Worm (Caenorhabditis elegans) whole organism, L4 larva: ENCODE data around the gene spp-3.

Experiments used
- D1046.2 ChIP-seq: fragments of 200-800 bp; sonication (Bioruptor generic); IDR thresholded peaks from 2 replicates; pipeline ENCODE4 v1.3.6; 2022; ENCODE audit warnings: missing genetic modification characterization, missing compliant biosample characterization
- F44E2.7 ChIP-seq: fragments of 200-800 bp; sonication (Bioruptor generic); IDR thresholded peaks from 2 replicates; pipeline ENCODE4 v2.1.2; 2022; ENCODE audit warnings: missing genetic modification characterization, missing compliant biosample characterization
- T20F7.1 ChIP-seq: fragments of 200-800 bp; sonication (Bioruptor generic); optimal IDR thresholded peaks from 2 replicates; lab custom pipeline; 2018; ENCODE audit warnings: mild to moderate bottlenecking, missing genetic modification characterization, missing compliant biosample characterization
- Y75B8A.6 ChIP-seq: fragments of 200-800 bp; sonication (Bioruptor generic); IDR thresholded peaks from 2 replicates; pipeline ENCODE4 v1.3.6; 2022; ENCODE audit warnings: missing genetic modification reagents, missing genetic modification characterization, missing compliant biosample characterization
- aly-2 ChIP-seq: sonication (generic microtip); optimal IDR thresholded peaks from 2 replicates; lab custom pipeline; 2018; ENCODE audit warnings: missing biosample characterization, missing genetic modification characterization
- ama-1 ChIP-seq: fragments of 150-350 bp; optimal IDR thresholded peaks from 2 replicates; lab custom pipeline; 2014; ENCODE audit warnings: inconsistent platforms, mixed read lengths
- arid-1 ChIP-seq: fragments of 200-800 bp; sonication (Bioruptor generic); conservative IDR thresholded peaks from 2 replicates; pipeline ENCODE4 v1.3.6; 2022; ENCODE audit warnings: missing genetic modification reagents, missing genetic modification characterization, missing compliant biosample characterization
- ces-1 ChIP-seq: fragments of 150-350 bp; sonication (generic microtip); optimal IDR thresholded peaks from 4 replicates; lab custom pipeline; 2014; ENCODE audit warnings: missing biosample characterization, missing genetic modification reagents, missing genetic modification characterization
- cey-2 ChIP-seq: sonication (generic microtip); optimal IDR thresholded peaks from 3 replicates; lab custom pipeline; 2017; ENCODE audit warnings: missing genetic modification characterization, mild to moderate bottlenecking, missing compliant biosample characterization, antibody characterized with exemption, borderline replicate concordance; ENCODE audit not compliant: insufficient read depth
- ctbp-1 ChIP-seq: fragments of 200-800 bp; sonication (Bioruptor generic); IDR thresholded peaks from 2 replicates; pipeline ENCODE4 v1.3.6; 2022; ENCODE audit warnings: missing genetic modification reagents, missing genetic modification characterization, missing compliant biosample characterization
- daf-12 ChIP-seq: fragments of 150-350 bp; optimal IDR thresholded peaks from 2 replicates; lab custom pipeline; 2014; ENCODE audit warnings: missing biosample characterization, missing genetic modification reagents, missing genetic modification characterization
- dmd-6 ChIP-seq: fragments of 200-800 bp; sonication (Bioruptor generic); IDR thresholded peaks from 2 replicates; pipeline ENCODE4 v1.3.6; 2022; ENCODE audit warnings: missing genetic modification reagents, missing genetic modification characterization, missing compliant biosample characterization
- dmd-8 ChIP-seq: fragments of 200-800 bp; sonication (Bioruptor generic); IDR thresholded peaks from 2 replicates; pipeline ENCODE4 v1.3.6; 2022; ENCODE audit warnings: missing genetic modification characterization, missing compliant biosample characterization
- egl-27 ChIP-seq: sonication (generic microtip); optimal IDR thresholded peaks from 3 replicates; lab custom pipeline; 2017; ENCODE audit warnings: missing biosample characterization, missing genetic modification reagents, missing genetic modification characterization
- egl-43 ChIP-seq: fragments of 200-800 bp; sonication (Bioruptor generic); IDR thresholded peaks from 2 replicates; pipeline ENCODE4 v1.3.6; 2022; ENCODE audit warnings: missing genetic modification reagents, missing genetic modification characterization, missing compliant biosample characterization
- fkh-10 ChIP-seq: fragments of 150-350 bp; optimal IDR thresholded peaks from 2 replicates; lab custom pipeline; 2014; ENCODE audit warnings: missing biosample characterization, missing genetic modification reagents, missing genetic modification characterization
- gei-8 ChIP-seq: fragments of 200-800 bp; sonication (Bioruptor generic); optimal IDR thresholded peaks from 2 replicates; lab custom pipeline; 2018; ENCODE audit warnings: mild to moderate bottlenecking, missing genetic modification characterization, missing compliant biosample characterization
- hlh-11 ChIP-seq: fragments of 200-800 bp; sonication (Bioruptor generic); optimal IDR thresholded peaks from 2 replicates; lab custom pipeline; 2018; ENCODE audit warnings: mild to moderate bottlenecking, missing genetic modification characterization, missing compliant biosample characterization
- hlh-30 ChIP-seq: sonication (generic microtip); optimal IDR thresholded peaks from 2 replicates; lab custom pipeline; 2017; ENCODE audit warnings: antibody characterized with exemption, mild to moderate bottlenecking, missing genetic modification characterization, missing compliant biosample characterization; ENCODE audit not compliant: insufficient read depth
- jun-1 ChIP-seq: fragments of 150-350 bp; optimal IDR thresholded peaks from 2 replicates; lab custom pipeline; 2014; ENCODE audit warnings: missing biosample characterization, missing genetic modification reagents, missing genetic modification characterization
- lin-13 ChIP-seq: fragments of 150-350 bp; optimal IDR thresholded peaks from 2 replicates; lab custom pipeline; 2014; ENCODE audit warnings: missing biosample characterization, missing genetic modification reagents, missing genetic modification characterization
- lin-15B ChIP-seq: fragments of 150-350 bp; sonication (generic microtip); optimal IDR thresholded peaks from 3 replicates; lab custom pipeline; 2014; ENCODE audit warnings: missing biosample characterization, missing genetic modification characterization
- lin-39 ChIP-seq: fragments of 150-350 bp; optimal IDR thresholded peaks from 2 replicates; lab custom pipeline; 2014; ENCODE audit warnings: missing biosample characterization, missing genetic modification reagents, missing genetic modification characterization
- madf-5 ChIP-seq, 2 experiments: fragments of 200-800 bp; sonication (Bioruptor generic); IDR thresholded peaks; 2 replicates each; pipeline ENCODE4 v1.3.6; 2022; ENCODE audit warnings: missing compliant biosample characterization in 2 of 2, missing genetic modification characterization in 2 of 2
- madf-9 ChIP-seq: fragments of 200-800 bp; sonication (Bioruptor generic); conservative IDR thresholded peaks from 2 replicates; pipeline ENCODE4 v1.3.6; 2022; ENCODE audit warnings: missing genetic modification reagents, missing genetic modification characterization, missing compliant biosample characterization
- mdl-1 ChIP-seq, 2 experiments: fragments of 150-350 bp in 1 of 2; sonication (generic microtip) in 1 of 2; optimal IDR thresholded peaks; 2 replicates each; lab custom pipeline; 2014 to 2017; ENCODE audit warnings: missing biosample characterization in 2 of 2, missing genetic modification characterization in 2 of 2
- mdt-29 ChIP-seq: fragments of 200-800 bp; sonication (Bioruptor generic); IDR thresholded peaks from 2 replicates; pipeline ENCODE4 v1.3.6; 2022; ENCODE audit warnings: missing genetic modification reagents, missing genetic modification characterization, missing compliant biosample characterization
- mep-1 ChIP-seq: fragments of 150-350 bp; sonication (generic microtip); optimal IDR thresholded peaks from 3 replicates; lab custom pipeline; 2014; ENCODE audit warnings: missing biosample characterization, missing genetic modification characterization
- mes-2 ChIP-seq: sonication (generic microtip); optimal IDR thresholded peaks from 2 replicates; lab custom pipeline; 2016; ENCODE audit warnings: missing genotype, mild to moderate bottlenecking, missing genetic modification characterization, missing compliant biosample characterization; ENCODE audit not compliant: poor library complexity, severe bottlenecking
- mxl-2 ChIP-seq: fragments of 200-800 bp; sonication (Bioruptor generic); conservative IDR thresholded peaks from 2 replicates; pipeline ENCODE4 v1.3.6; 2022; ENCODE audit warnings: missing genetic modification reagents, missing genetic modification characterization, missing compliant biosample characterization
- mxl-3 ChIP-seq: fragments of 200-800 bp; sonication (Bioruptor generic); optimal IDR thresholded peaks from 2 replicates; lab custom pipeline; 2018; ENCODE audit warnings: mild to moderate bottlenecking, missing genetic modification characterization, missing compliant biosample characterization
- nhr-10 ChIP-seq: fragments of 150-350 bp; optimal IDR thresholded peaks from 2 replicates; lab custom pipeline; 2014; ENCODE audit warnings: missing biosample characterization, missing genetic modification characterization
- nhr-102 ChIP-seq: sonication (generic microtip); optimal IDR thresholded peaks from 2 replicates; lab custom pipeline; 2016; ENCODE audit warnings: mild to moderate bottlenecking, missing genetic modification characterization, moderate library complexity, missing compliant biosample characterization
- nhr-25 ChIP-seq: sonication (generic microtip); optimal IDR thresholded peaks from 2 replicates; lab custom pipeline; 2017; ENCODE audit warnings: missing genetic modification characterization, mild to moderate bottlenecking, missing compliant biosample characterization, antibody characterized with exemption, moderate library complexity, borderline replicate concordance; ENCODE audit not compliant: insufficient read depth
- nhr-28 ChIP-seq: fragments of 150-350 bp; optimal IDR thresholded peaks from 2 replicates; lab custom pipeline; 2014; ENCODE audit warnings: missing biosample characterization, missing genetic modification characterization
- nhr-42 ChIP-seq: fragments of 200-800 bp; sonication (Bioruptor generic); IDR thresholded peaks from 2 replicates; pipeline ENCODE4 v1.3.6; 2022; ENCODE audit warnings: missing genetic modification characterization, missing compliant biosample characterization
- nhr-48 ChIP-seq: sonication (generic microtip); optimal IDR thresholded peaks from 2 replicates; lab custom pipeline; 2016; ENCODE audit warnings: mild to moderate bottlenecking, missing genetic modification characterization, missing compliant biosample characterization
- nhr-76 ChIP-seq: fragments of 150-350 bp; optimal IDR thresholded peaks from 2 replicates; lab custom pipeline; 2014; ENCODE audit warnings: missing biosample characterization, missing genetic modification characterization
- nhr-77 ChIP-seq: fragments of 150-350 bp; optimal IDR thresholded peaks from 2 replicates; lab custom pipeline; 2014; ENCODE audit warnings: missing biosample characterization, missing genetic modification characterization
- php-3 ChIP-seq: fragments of 200-800 bp; sonication (Bioruptor generic); IDR thresholded peaks from 2 replicates; pipeline ENCODE4 v1.3.6; 2022; ENCODE audit warnings: missing genetic modification reagents, missing genetic modification characterization, missing compliant biosample characterization
- skn-1 ChIP-seq: fragments of 150-350 bp; optimal IDR thresholded peaks from 2 replicates; lab custom pipeline; 2014; ENCODE audit warnings: missing biosample characterization, missing genetic modification characterization
- snpc-4 ChIP-seq: fragments of 150-350 bp; optimal IDR thresholded peaks from 2 replicates; lab custom pipeline; 2014; ENCODE audit warnings: missing biosample characterization, missing genetic modification characterization
- tag-97 ChIP-seq: fragments of 200-800 bp; sonication (Bioruptor generic); IDR thresholded peaks from 2 replicates; pipeline ENCODE4 v1.3.6; 2022; ENCODE audit warnings: missing genetic modification characterization, missing compliant biosample characterization
- tra-1 ChIP-seq: fragments of 200-800 bp; sonication (Bioruptor generic); IDR thresholded peaks from 2 replicates; pipeline ENCODE4 v1.3.6; 2022; ENCODE audit warnings: missing genetic modification reagents, missing genetic modification characterization, missing compliant biosample characterization
- unc-130 ChIP-seq: sonication (generic microtip); optimal IDR thresholded peaks from 2 replicates; lab custom pipeline; 2016; ENCODE audit warnings: missing genetic modification reagents, missing genetic modification characterization, missing compliant biosample characterization
- unc-62 ChIP-seq, 3 experiments: fragments of 150-350 bp in 1 of 3; sonication (generic microtip); optimal IDR thresholded peaks in 2 of 3; peaks in 1 of 3; 1 replicate in 1 of 3; 2 replicates in 2 of 3; lab custom pipeline; 2014 to 2017; ENCODE audit warnings: missing biosample characterization in 3 of 3, missing genetic modification characterization in 3 of 3, missing genetic modification reagents in 3 of 3, missing genotype in 1 of 3
- vab-7 ChIP-seq: fragments of 200-800 bp; sonication (Bioruptor generic); IDR thresholded peaks from 2 replicates; pipeline ENCODE4 v1.3.6; 2022; ENCODE audit warnings: missing genetic modification reagents, missing genetic modification characterization, missing compliant biosample characterization
- ztf-11 ChIP-seq: fragments of 150-350 bp; optimal IDR thresholded peaks from 2 replicates; lab custom pipeline; 2014; ENCODE audit warnings: missing biosample characterization, missing genetic modification characterization
- ztf-7 ChIP-seq: fragments of 150-350 bp; optimal IDR thresholded peaks from 2 replicates; lab custom pipeline; 2014; ENCODE audit warnings: missing biosample characterization, missing genetic modification characterization

Gene spp-3

DNA sequence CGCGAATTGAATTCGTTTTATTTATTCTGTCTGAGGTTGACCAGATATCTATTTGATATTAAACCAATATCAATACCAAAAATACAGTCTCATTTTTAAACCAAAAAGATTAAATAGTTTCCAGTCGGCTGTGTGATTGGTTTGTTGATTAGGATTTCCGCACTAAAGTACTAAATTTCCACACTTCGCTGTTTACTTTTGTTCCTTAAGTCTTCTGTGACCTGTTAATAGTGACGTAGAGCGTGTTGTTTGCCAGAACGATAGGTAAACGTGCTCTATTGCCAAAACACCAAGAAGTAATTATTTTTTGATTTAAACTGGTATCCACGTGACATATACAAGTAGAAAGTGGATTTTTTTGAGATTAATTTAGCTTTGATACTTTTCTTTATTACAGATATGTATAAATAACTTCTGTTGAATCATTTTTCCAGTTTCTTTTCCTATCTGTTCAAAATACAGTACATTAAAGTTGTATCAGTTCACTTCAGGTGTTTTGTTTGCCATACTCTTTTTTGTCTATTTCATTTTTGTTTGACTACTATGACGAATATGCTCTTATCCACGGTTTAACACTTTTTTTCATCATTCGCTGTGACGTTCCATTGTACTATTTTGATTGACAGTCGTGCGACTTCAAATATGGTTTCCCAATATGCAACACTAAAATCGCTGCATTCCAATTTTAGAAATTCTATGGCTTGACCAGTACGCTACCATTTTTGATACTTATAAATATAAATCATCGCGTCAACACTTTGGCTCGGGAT, 24.1 kb downstream of the spp-3 start:
- TF ChIP-seq mdl-1 (tag; optimal IDR thresholded peaks at IDR 0.05; lab: Kevin White, UChicago) (no peak), arid-1 (GFP tag; lab: Robert Waterston, UW) (no peak), T20F7.1 (GFP tag; lab: Kevin White, UChicago) (peak; percentile 21), vab-7 (GFP tag; lab: Robert Waterston, UW) (no peak), ztf-11 (tag; lab: Kevin White, UChicago) (no peak), mes-2 (no peak), nhr-42 (no peak), nhr-28 (tag; lab: Kevin White, UChicago) (no peak), aly-2 (no peak), nhr-48 (peak; percentile 59), nhr-76 (no peak), ces-1 (GFP tag; lab: Kevin White, UChicago) (no peak), mxl-2 (GFP tag; lab: Robert Waterston, UW) (no peak), lin-39 (tag; lab: Kevin White, UChicago) (no peak), gei-8 (GFP tag; lab: Kevin White, UChicago) (no peak), daf-12 (tag; lab: Kevin White, UChicago) (no peak), tra-1 (GFP tag; lab: Robert Waterston, UW) (0 out of 2 replicates have a peak, but pooled peaks have one; percentile 67), unc-130 (GFP tag; lab: Kevin White, UChicago) (no peak), jun-1 (tag; lab: Kevin White, UChicago) (no peak), php-3 (GFP tag; lab: Robert Waterston, UW) (no peak), lin-15B (no peak), ama-1 (no peak), ztf-7 (no peak), madf-9 (no peak), nhr-25 (tag; lab: Kevin White, UChicago) (no peak), hlh-30 (no peak), snpc-4 (tag; lab: Kevin White, UChicago) (no peak), cey-2 (no peak), nhr-10 (tag; lab: Kevin White, UChicago) (no peak), nhr-102 (tag; lab: Kevin White, UChicago) (no peak), dmd-8 (GFP tag; lab: Robert Waterston, UW) (no peak), dmd-6 (GFP tag; lab: Robert Waterston, UW) (peak; percentile 89), skn-1 (tag; lab: Kevin White, UChicago) (no peak), mdt-29 (GFP tag; lab: Robert Waterston, UW) (no peak), D1046.2 (GFP tag; lab: Robert Waterston, UW) (no peak), egl-27 (tag; lab: Kevin White, UChicago) (no peak), Y75B8A.6 (GFP tag; lab: Robert Waterston, UW) (no peak), hlh-11 (tag; lab: Kevin White, UChicago) (peak; percentile 42), F44E2.7 (GFP tag; lab: Robert Waterston, UW) (no peak), madf-5 (GFP tag; IDR thresholded peaks at IDR 0.05; lab: Robert Waterston, UW) (no peak), unc-62 (GFP tag; optimal IDR thresholded peaks at IDR 0.05 in 1 of 2; lab: Kevin White, UChicago) (peak; percentile 40 to 89), unc-62 (tag; optimal IDR thresholded peaks at IDR 0.05; lab: Kevin White, UChicago) (no peak), nhr-77 (tag; lab: Kevin White, UChicago) (no peak), ctbp-1 (GFP tag; lab: Robert Waterston, UW) (no peak), mxl-3 (GFP tag; lab: Kevin White, UChicago) (no peak), mep-1 (tag; lab: Kevin White, UChicago) (no peak), egl-43 (no peak), fkh-10 (GFP tag; lab: Kevin White, UChicago) (no peak), lin-13 (GFP tag; lab: Kevin White, UChicago) (no peak), tag-97 (GFP tag; lab: Robert Waterston, UW) (no peak)
